Fruit fly (Drosophila melanogaster) whole organism, wandering third instar larva: ENCODE data around the gene mib1.

Experiments
- Myc ChIP-seq: fragments of >200 bp; optimal IDR thresholded peaks from 2 replicates; lab custom pipeline; 2017
- dmrt93B ChIP-seq: fragments of 200-800 bp; sonication (Bioruptor generic); optimal IDR thresholded peaks from 2 replicates; lab custom pipeline; 2018; ENCODE audit warnings: missing biosample characterization, mild to moderate bottlenecking, missing genetic modification characterization
- pan ChIP-seq: fragments of >200 bp; optimal IDR thresholded peaks from 2 replicates; lab custom pipeline; 2017

DNA sequence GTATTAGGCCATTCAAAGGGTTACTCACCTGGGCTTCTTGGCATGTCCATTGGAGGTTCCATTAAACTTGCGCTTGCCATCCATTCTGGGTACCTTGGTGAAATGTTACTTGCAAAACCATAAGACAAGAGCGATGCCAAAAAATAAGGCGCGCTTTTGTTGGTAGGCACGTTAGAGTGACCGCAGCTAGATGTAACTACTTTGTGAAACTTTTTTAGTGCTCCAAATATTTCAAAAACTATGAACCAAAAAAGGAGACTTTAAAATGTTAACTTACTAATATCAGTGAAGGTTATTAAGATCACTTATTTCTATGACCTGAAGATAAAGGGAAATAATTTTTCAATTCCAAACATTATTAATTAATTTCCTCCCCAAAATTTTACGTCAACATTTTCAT is 24.0 kb downstream of the mib1 start, which contains the start of gene PolD1:
- TF ChIP-seq dmrt93B (GFP tag; lab: Kevin White, UChicago) (no peak), Myc (no peak), pan (lab: Kevin White, UChicago) (no peak)
